Worm (Caenorhabditis elegans) whole organism, L1 larva: Measurements from ENCODE around the gene F44B9.9.

Experiments used
- nhr-12 ChIP-seq: sonication (generic microtip); optimal IDR thresholded peaks from 2 replicates; lab custom pipeline; 2017; ENCODE audit warnings: missing biosample characterization, missing genetic modification characterization
- nhr-77 ChIP-seq: fragments of 150-350 bp; optimal IDR thresholded peaks from 2 replicates; lab custom pipeline; 2014; ENCODE audit warnings: missing biosample characterization, missing genetic modification characterization
- zag-1 ChIP-seq: fragments of 150-350 bp; optimal IDR thresholded peaks from 2 replicates; lab custom pipeline; 2014; ENCODE audit warnings: missing biosample characterization, missing genetic modification characterization

DNA sequence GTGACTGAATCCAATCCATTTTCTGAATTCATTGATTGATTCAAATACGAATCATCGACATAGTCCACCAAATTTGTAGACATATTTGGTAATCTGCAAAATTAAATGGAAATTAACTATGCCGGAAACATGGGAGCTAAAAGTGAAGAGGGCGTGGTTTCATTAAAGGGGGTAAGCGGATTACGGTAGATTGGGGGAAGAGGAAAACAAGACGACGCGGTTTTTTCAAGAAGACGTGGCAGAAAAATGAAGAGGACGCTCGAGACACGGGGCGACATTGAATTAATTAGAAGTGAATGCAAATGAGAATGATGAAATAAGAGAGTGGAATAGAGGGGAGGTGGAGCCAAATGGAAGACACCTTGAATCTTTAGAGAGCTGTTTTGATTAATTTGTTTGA is 34.5 kb downstream of the F44B9.9 start, which contains the start of gene npr-17:
- TF ChIP-seq zag-1 (tag; lab: Kevin White, UChicago), result no peak
- no peak for TF ChIP-seq nhr-77 (tag; lab: Kevin White, UChicago)
- TF ChIP-seq nhr-12, result no peak
